Worm (Caenorhabditis elegans) whole organism, young adult: ENCODE results near the gene htp-1.
A peak's percentile ranks its signal among the peaks of the same experiment; 100 is the strongest.

Source experiments
- B0336.3 ChIP-seq: fragments of 200-800 bp; sonication (Bioruptor generic); IDR thresholded peaks from 2 replicates; pipeline ENCODE4 v1.3.6; 2022; ENCODE audit warnings: missing genetic modification characterization, missing compliant biosample characterization
- F33H1.4 ChIP-seq: fragments of 200-800 bp; sonication (Bioruptor generic); IDR thresholded peaks from 2 replicates; pipeline ENCODE4 v1.3.6; 2022; ENCODE audit warnings: missing genetic modification reagents, missing genetic modification characterization, missing compliant biosample characterization
- F39B2.1 ChIP-seq: fragments of 200-800 bp; sonication (Bioruptor generic); IDR thresholded peaks from 2 replicates; pipeline ENCODE4 v1.3.6; 2022; ENCODE audit warnings: missing genetic modification reagents, missing genetic modification characterization, missing compliant biosample characterization
- F49E8.2 ChIP-seq: sonication (generic microtip); optimal IDR thresholded peaks from 3 replicates; lab custom pipeline; 2017; ENCODE audit warnings: missing genetic modification characterization, mild to moderate bottlenecking, missing compliant biosample characterization, antibody characterized with exemption, moderate library complexity; ENCODE audit not compliant: insufficient read depth
- T26A5.8 ChIP-seq: sonication (generic microtip); optimal IDR thresholded peaks from 2 replicates; lab custom pipeline; 2016; ENCODE audit warnings: missing genetic modification characterization, missing compliant biosample characterization
- Y67H2A.10 ChIP-seq: fragments of 200-800 bp; sonication (Bioruptor generic); conservative IDR thresholded peaks from 2 replicates; pipeline ENCODE4 v1.3.6; 2022; ENCODE audit warnings: missing genetic modification reagents, missing genetic modification characterization, missing compliant biosample characterization
- Y79H2A.3 ChIP-seq: fragments of 200-800 bp; sonication (Bioruptor generic); conservative IDR thresholded peaks from 2 replicates; pipeline ENCODE4 v1.3.6; 2022; ENCODE audit warnings: missing genetic modification reagents, missing genetic modification characterization, missing compliant biosample characterization
- Y95B8A.8 ChIP-seq: fragments of 200-800 bp; sonication (Bioruptor generic); IDR thresholded peaks from 2 replicates; pipeline ENCODE4 v1.3.6; 2022; ENCODE audit warnings: missing genetic modification reagents, missing genetic modification characterization, missing compliant biosample characterization
- aptf-2 ChIP-seq: fragments of 200-800 bp; sonication (Bioruptor generic); conservative IDR thresholded peaks from 2 replicates; pipeline ENCODE4 v1.3.6; 2022; ENCODE audit warnings: missing genetic modification reagents, missing genetic modification characterization, missing compliant biosample characterization
- aptf-3 ChIP-seq: fragments of 200-800 bp; sonication (Bioruptor generic); IDR thresholded peaks from 2 replicates; pipeline ENCODE4 v1.3.6; 2022; ENCODE audit warnings: missing genetic modification characterization, missing compliant biosample characterization
- atf-7 ChIP-seq: sonication (generic microtip); optimal IDR thresholded peaks from 2 replicates; lab custom pipeline; 2017; ENCODE audit warnings: mild to moderate bottlenecking, missing genetic modification characterization, missing compliant biosample characterization
- bed-1 ChIP-seq: fragments of 200-800 bp; sonication (Bioruptor generic); IDR thresholded peaks from 2 replicates; pipeline ENCODE4 v1.3.6; 2022; ENCODE audit warnings: missing genetic modification reagents, missing genetic modification characterization, missing compliant biosample characterization
- bed-2 ChIP-seq: fragments of 200-800 bp; sonication (Bioruptor generic); IDR thresholded peaks from 2 replicates; pipeline ENCODE4 v1.3.6; 2022; ENCODE audit warnings: missing genetic modification reagents, missing genetic modification characterization, missing compliant biosample characterization
- ccch-3 ChIP-seq: fragments of 200-800 bp; sonication (Bioruptor generic); optimal IDR thresholded peaks from 2 replicates; lab custom pipeline; 2018; ENCODE audit warnings: mild to moderate bottlenecking, missing genetic modification characterization, missing compliant biosample characterization
- cebp-1 ChIP-seq, 2 experiments: fragments of 200-800 bp in 1 of 2; sonication (Bioruptor generic) in 1 of 2; sonication (generic microtip) in 1 of 2; IDR thresholded peaks in 1 of 2; optimal IDR thresholded peaks in 1 of 2; 2 replicates each; pipeline versions ENCODE4 v1.3.6 to Lab custom; 2017 to 2022; ENCODE audit warnings: missing compliant biosample characterization in 2 of 2, missing genetic modification characterization in 2 of 2, mild to moderate bottlenecking in 1 of 2, missing genetic modification reagents in 1 of 2, moderate library complexity in 1 of 2
- ceh-40 ChIP-seq: fragments of 200-800 bp; sonication (Bioruptor generic); IDR thresholded peaks from 2 replicates; pipeline ENCODE4 v1.3.6; 2022; ENCODE audit warnings: missing genetic modification characterization, missing compliant biosample characterization
- ceh-58 ChIP-seq: fragments of 200-800 bp; sonication (Bioruptor generic); IDR thresholded peaks from 2 replicates; pipeline ENCODE4 v1.3.6; 2022; ENCODE audit warnings: missing genetic modification characterization, missing compliant biosample characterization
- die-1 ChIP-seq: sonication (generic microtip); optimal IDR thresholded peaks from 2 replicates; lab custom pipeline; 2016; ENCODE audit warnings: missing genotype, mild to moderate bottlenecking, missing genetic modification characterization, missing compliant biosample characterization
- egl-44 ChIP-seq: fragments of 200-800 bp; sonication (Bioruptor generic); IDR thresholded peaks from 2 replicates; pipeline ENCODE4 v1.3.6; 2022; ENCODE audit warnings: missing genetic modification reagents, missing genetic modification characterization, missing compliant biosample characterization
- ets-4 ChIP-seq: fragments of 200-800 bp; sonication (Bioruptor generic); optimal IDR thresholded peaks from 2 replicates; lab custom pipeline; 2018; ENCODE audit warnings: mild to moderate bottlenecking, missing genetic modification characterization, missing compliant biosample characterization
- fkh-3 ChIP-seq: sonication (generic microtip); optimal IDR thresholded peaks from 2 replicates; lab custom pipeline; 2016; ENCODE audit warnings: mild to moderate bottlenecking, missing genetic modification characterization, missing compliant biosample characterization
- him-1 ChIP-seq: sonication (generic microtip); optimal IDR thresholded peaks from 2 replicates; lab custom pipeline; 2016; ENCODE audit warnings: missing genotype, missing genetic modification reagents, missing genetic modification characterization, missing compliant biosample characterization
- hlh-12 ChIP-seq: sonication (generic microtip); optimal IDR thresholded peaks from 2 replicates; lab custom pipeline; 2016; ENCODE audit warnings: missing genetic modification characterization, missing compliant biosample characterization
- hmg-1.2 ChIP-seq: fragments of 200-800 bp; sonication (Bioruptor generic); IDR thresholded peaks from 2 replicates; pipeline ENCODE4 v1.3.6; 2022; ENCODE audit warnings: missing genetic modification reagents, missing genetic modification characterization, missing compliant biosample characterization
- let-607 ChIP-seq, 2 experiments: fragments of 200-800 bp in 1 of 2; sonication (Bioruptor generic) in 1 of 2; sonication (generic microtip) in 1 of 2; optimal IDR thresholded peaks; 2 replicates each; lab custom pipeline; 2016 to 2018; ENCODE audit warnings: mild to moderate bottlenecking in 2 of 2, missing compliant biosample characterization in 2 of 2, missing genetic modification characterization in 2 of 2, moderate library complexity in 2 of 2, missing genotype in 1 of 2
- lin-26 ChIP-seq: fragments of 200-800 bp; sonication (Bioruptor generic); IDR thresholded peaks from 2 replicates; pipeline ENCODE4 v1.3.6; 2022; ENCODE audit warnings: missing genetic modification reagents, missing genetic modification characterization, missing compliant biosample characterization
- lir-1 ChIP-seq: fragments of 200-800 bp; sonication (Bioruptor generic); conservative IDR thresholded peaks from 2 replicates; pipeline ENCODE4 v1.3.6; 2022; ENCODE audit warnings: missing genetic modification reagents, missing genetic modification characterization, missing compliant biosample characterization
- lsl-1 ChIP-seq: fragments of 200-800 bp; sonication (Bioruptor generic); optimal IDR thresholded peaks from 2 replicates; lab custom pipeline; 2018; ENCODE audit warnings: mild to moderate bottlenecking, missing genetic modification characterization, moderate library complexity, missing compliant biosample characterization
- mcd-1 ChIP-seq: fragments of 200-800 bp; sonication (Bioruptor generic); IDR thresholded peaks from 2 replicates; pipeline ENCODE4 v1.3.6; 2022; ENCODE audit warnings: missing genetic modification reagents, missing genetic modification characterization, missing compliant biosample characterization
- mel-28 ChIP-seq: sonication (generic microtip); optimal IDR thresholded peaks from 2 replicates; lab custom pipeline; 2016; ENCODE audit warnings: borderline replicate concordance, mild to moderate bottlenecking, missing genetic modification characterization, missing compliant biosample characterization
- nfya-2 ChIP-seq: fragments of 200-800 bp; sonication (Bioruptor generic); IDR thresholded peaks from 2 replicates; pipeline ENCODE4 v1.3.6; 2022; ENCODE audit warnings: missing genetic modification reagents, missing genetic modification characterization, missing compliant biosample characterization
- nhr-179 ChIP-seq: sonication (generic microtip); optimal IDR thresholded peaks from 2 replicates; lab custom pipeline; 2016; ENCODE audit warnings: mild to moderate bottlenecking, missing genetic modification characterization, missing compliant biosample characterization
- nhr-27 ChIP-seq: fragments of 200-800 bp; sonication (Bioruptor generic); optimal IDR thresholded peaks from 2 replicates; lab custom pipeline; 2018; ENCODE audit warnings: mild to moderate bottlenecking, missing genetic modification characterization, moderate library complexity, missing compliant biosample characterization
- pbrm-1 ChIP-seq: fragments of 200-800 bp; sonication (Bioruptor generic); IDR thresholded peaks from 2 replicates; pipeline ENCODE4 v1.3.6; 2022; ENCODE audit warnings: missing genetic modification reagents, missing genetic modification characterization, missing compliant biosample characterization
- sea-2 ChIP-seq: fragments of 200-800 bp; sonication (Bioruptor generic); IDR thresholded peaks from 2 replicates; pipeline ENCODE4 v1.3.6; 2022; ENCODE audit warnings: missing genetic modification characterization, missing compliant biosample characterization
- snpc-1.1 ChIP-seq: sonication (generic microtip); optimal IDR thresholded peaks from 2 replicates; lab custom pipeline; 2017; ENCODE audit warnings: missing genetic modification characterization, mild to moderate bottlenecking, missing compliant biosample characterization, antibody characterized with exemption, moderate library complexity, missing genotype, missing genetic modification reagents; ENCODE audit not compliant: insufficient read depth
- snpc-1.3 ChIP-seq: sonication (generic microtip); optimal IDR thresholded peaks from 2 replicates; lab custom pipeline; 2017; ENCODE audit warnings: missing genetic modification characterization, mild to moderate bottlenecking, missing compliant biosample characterization, antibody characterized with exemption, moderate library complexity, missing genotype, missing genetic modification reagents; ENCODE audit not compliant: insufficient read depth
- snpc-3.4 ChIP-seq: sonication (generic microtip); optimal IDR thresholded peaks from 2 replicates; lab custom pipeline; 2017; ENCODE audit warnings: missing genetic modification characterization, mild to moderate bottlenecking, missing compliant biosample characterization, antibody characterized with exemption, moderate library complexity, missing genotype, missing genetic modification reagents
- snpc-4 ChIP-seq, 5 experiments: fragments of 150-350 bp in 1 of 5; sonication (generic microtip) in 4 of 5; optimal IDR thresholded peaks; 2 replicates each; lab custom pipeline; 2014 to 2018; ENCODE audit warnings: missing genetic modification characterization in 5 of 5, missing biosample characterization in 3 of 5, antibody characterized with exemption in 2 of 5, mild to moderate bottlenecking in 2 of 5, missing compliant biosample characterization in 2 of 5, missing genotype in 2 of 5, moderate library complexity in 2 of 5, missing genetic modification reagents in 1 of 5
- tbp1 ChIP-seq: fragments of 200-800 bp; sonication (Bioruptor generic); optimal IDR thresholded peaks from 2 replicates; lab custom pipeline; 2018; ENCODE audit warnings: mild to moderate bottlenecking, missing genetic modification characterization, missing compliant biosample characterization
- xnd-1 ChIP-seq: sonication (generic microtip); optimal IDR thresholded peaks from 2 replicates; lab custom pipeline; 2016; ENCODE audit warnings: missing genotype, missing genetic modification reagents, missing genetic modification characterization, missing compliant biosample characterization
- ztf-22 ChIP-seq: fragments of 200-800 bp; sonication (Bioruptor generic); optimal IDR thresholded peaks from 2 replicates; lab custom pipeline; 2018; ENCODE audit warnings: mild to moderate bottlenecking, missing genetic modification characterization, moderate library complexity, missing compliant biosample characterization
- ztf-25 ChIP-seq: fragments of 200-800 bp; sonication (Bioruptor generic); IDR thresholded peaks from 2 replicates; pipeline ENCODE4 v1.3.6; 2022; ENCODE audit warnings: missing genetic modification reagents, missing genetic modification characterization, missing compliant biosample characterization
- ztf-28 ChIP-seq: fragments of 200-800 bp; sonication (Bioruptor generic); IDR thresholded peaks from 2 replicates; pipeline ENCODE4 v1.3.6; 2022; ENCODE audit warnings: missing genetic modification reagents, missing genetic modification characterization, missing compliant biosample characterization

htp-1 gene

ce11 chrIV:5394687-5395086 lies 3.3 kb upstream of the htp-1 start, which contains the start of the genes perm-3 and swsn-6 (continued):
- TF ChIP-seq ceh-40 (GFP tag; lab: Robert Waterston, UW) = no peak
- TF ChIP-seq aptf-3 = no peak
- TF ChIP-seq egl-44 = no peak
- peak; percentile 65 for TF ChIP-seq F33H1.4 (GFP tag; lab: Robert Waterston, UW)
- TF ChIP-seq pbrm-1 (GFP tag; lab: Robert Waterston, UW) = peak; percentile 83
- TF ChIP-seq snpc-1.3 (tag; lab: Kevin White, UChicago) = peak; percentile 18
- TF ChIP-seq ztf-28 = no peak
- TF ChIP-seq him-1 (tag; lab: Kevin White, UChicago) = no peak
- peak; percentile 41 for TF ChIP-seq lsl-1 (GFP tag; lab: Kevin White, UChicago)
- TF ChIP-seq cebp-1 (GFP tag; IDR thresholded peaks at IDR 0.05; lab: Robert Waterston, UW) = no peak
- peak; percentile 65 for TF ChIP-seq cebp-1 (tag; optimal IDR thresholded peaks at IDR 0.05; lab: Kevin White, UChicago)
- TF ChIP-seq B0336.3 (GFP tag; lab: Robert Waterston, UW) = peak; percentile 61
- no peak for TF ChIP-seq sea-2 (GFP tag; lab: Robert Waterston, UW)
- TF ChIP-seq lin-26 (GFP tag; lab: Robert Waterston, UW) = no peak
- no peak for TF ChIP-seq aptf-2 (GFP tag; lab: Robert Waterston, UW)
- no peak for TF ChIP-seq bed-1 (GFP tag; lab: Robert Waterston, UW)
- TF ChIP-seq bed-2 (GFP tag; lab: Robert Waterston, UW) = no peak
- TF ChIP-seq ceh-58 (GFP tag; lab: Robert Waterston, UW) = no peak
- TF ChIP-seq lir-1 (GFP tag; lab: Robert Waterston, UW) = peak; percentile 34; the same call in 1 of the 2 replicates
- TF ChIP-seq let-607 (tag; optimal IDR thresholded peaks at IDR 0.05; lab: Kevin White, UChicago) = peak in 1 of 2 experiments; percentile 8
- no peak for TF ChIP-seq F39B2.1
- no peak for TF ChIP-seq mel-28 (tag; lab: Kevin White, UChicago)
- no peak for TF ChIP-seq snpc-1.1 (tag; lab: Kevin White, UChicago)
- TF ChIP-seq nhr-27 (tag; lab: Kevin White, UChicago) = no peak
- TF ChIP-seq nhr-179 = no peak

- TF ChIP-seq ztf-22 (GFP tag; lab: Kevin White, UChicago) (no peak), atf-7 (no peak), T26A5.8 (tag; lab: Kevin White, UChicago) (no peak), pbrm-1 (GFP tag; lab: Robert Waterston, UW) (no peak), aptf-2 (GFP tag; lab: Robert Waterston, UW) (no peak), Y95B8A.8 (GFP tag; lab: Robert Waterston, UW) (no peak), cebp-1 (GFP tag; IDR thresholded peaks at IDR 0.05; lab: Robert Waterston, UW) (no peak), cebp-1 (tag; optimal IDR thresholded peaks at IDR 0.05; lab: Kevin White, UChicago) (no peak), F33H1.4 (GFP tag; lab: Robert Waterston, UW) (no peak), fkh-3 (tag; lab: Kevin White, UChicago) (no peak), lsl-1 (GFP tag; lab: Kevin White, UChicago) (no peak), snpc-4 (GFP tag; optimal IDR thresholded peaks at IDR 0.05; lab: Kevin White, UChicago) (no peak), snpc-4 (tag; optimal IDR thresholded peaks at IDR 0.05; lab: Kevin White, UChicago) (peak in 1 of 4 experiments; percentile 45), mcd-1 (GFP tag; lab: Robert Waterston, UW) (no peak), B0336.3 (GFP tag; lab: Robert Waterston, UW) (0 out of 2 replicates have a peak, but pooled peaks have one; percentile 10), hlh-12 (tag; lab: Kevin White, UChicago) (no peak), ceh-40 (GFP tag; lab: Robert Waterston, UW) (no peak), nfya-2 (GFP tag; lab: Robert Waterston, UW) (no peak), hmg-1.2 (GFP tag; lab: Robert Waterston, UW) (0 out of 2 replicates have a peak, but pooled peaks have one; percentile 16), ccch-3 (GFP tag; lab: Kevin White, UChicago) (no peak), egl-44 (no peak), tbp1 (GFP tag; lab: Kevin White, UChicago) (no peak), ztf-25 (no peak), F49E8.2 (no peak), Y79H2A.3 (no peak), snpc-3.4 (tag; lab: Kevin White, UChicago) (no peak), die-1 (tag; lab: Kevin White, UChicago) (no peak), ets-4 (GFP tag; lab: Kevin White, UChicago) (no peak), Y67H2A.10 (GFP tag; lab: Robert Waterston, UW) (no peak), xnd-1 (tag; lab: Kevin White, UChicago) (no peak)
Measured at ce11 chrIV:5393566-5393965, 2.2 kb upstream of the htp-1 start.
